In the genomic region with DNA sequence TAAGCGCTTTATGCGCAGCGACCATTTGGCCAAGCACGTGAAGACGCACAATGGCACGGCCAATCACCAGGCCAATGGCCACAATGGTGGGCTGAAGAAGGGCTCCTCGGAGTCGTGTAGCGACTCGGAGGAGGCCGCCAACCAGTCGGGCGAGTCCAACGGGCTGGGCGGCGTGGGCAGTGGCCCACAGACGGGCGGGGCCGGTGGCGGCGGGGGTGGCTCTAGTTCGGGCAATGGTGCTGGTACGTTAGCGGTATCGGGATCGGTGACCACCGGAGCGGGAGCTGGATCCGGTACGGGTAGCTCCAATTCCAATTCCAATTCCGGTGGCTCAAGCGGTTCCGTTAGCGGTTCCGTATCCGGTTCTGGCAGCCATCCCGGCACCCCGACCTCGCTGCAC, we compare ENCODE assay signal across 2 fruit fly cellular contexts.
TF ChIP-seq lines count a peak whose summit lies in the region.

No protein-coding gene starts in this region.

- TF ChIP-seq CTCF in whole organism, embryonic (GFP tag; optimal IDR thresholded peaks at IDR 0.05; lab: Kevin White, UChicago): no peak

TF ChIP-seq in whole organism, embryonic, 481 proteins besides CTCF, POLR2A, EP300 and RAD21:
- TF ChIP-seq Hr39 (optimal IDR thresholded peaks at IDR 0.05; lab: Kevin White, UChicago): peak; percentile 63
- no peak for TF ChIP-seq Six4 (GFP tag; optimal IDR thresholded peaks at IDR 0.05; lab: Kevin White, UChicago)
- no peak for TF ChIP-seq BEAF-32 (GFP tag; optimal IDR thresholded peaks at IDR 0.05; lab: Kevin White, UChicago)

TF ChIP-seq in whole organism, wandering third instar larva, 38 proteins besides CTCF, POLR2A, EP300 and RAD21:
- peak; percentile 97 for TF ChIP-seq Dfd (GFP tag; optimal IDR thresholded peaks at IDR 0.05; lab: Kevin White, UChicago)
- TF ChIP-seq psq (GFP tag; optimal IDR thresholded peaks at IDR 0.05; lab: Kevin White, UChicago): no peak
TF ChIP-seq in whole organism, wandering third instar larva: peak in this region for 1.
